Worm (Caenorhabditis elegans): ENCODE results near the gene eor-2.

ce11 chrX:14589051-14589736 lies 13.6 kb upstream of the eor-2 start, which contains the start of the genes C44H4.4 and tap-1:
- no peak for TF ChIP-seq daf-12 (tag; optimal IDR thresholded peaks at IDR 0.05)
- TF ChIP-seq mdl-1 (tag; optimal IDR thresholded peaks at IDR 0.05), result no peak
- no peak for TF ChIP-seq nhr-237 (tag; optimal IDR thresholded peaks at IDR 0.05)
- TF ChIP-seq ceh-16 (tag; optimal IDR thresholded peaks at IDR 0.05), result no peak
- no peak for TF ChIP-seq R02D3.7 (tag; optimal IDR thresholded peaks at IDR 0.05)
- TF ChIP-seq nhr-23 (tag; optimal IDR thresholded peaks at IDR 0.05), result no peak
- no peak for TF ChIP-seq ceh-9 (tag; optimal IDR thresholded peaks at IDR 0.05)
- no peak for TF ChIP-seq ama-1 (optimal IDR thresholded peaks at IDR 0.05)
- TF ChIP-seq nfya-1 (tag; optimal IDR thresholded peaks at IDR 0.05; ENCODE audit: insufficient read depth), result no peak

Data from whole organism, L3 larva.